Fruit fly (Drosophila melanogaster) whole organism, wandering third instar larva: Measurements from ENCODE around the gene CG3301.
A peak's percentile ranks its signal among the peaks of the same experiment; 100 is the strongest.

Experiments
- Abd-B ChIP-seq: fragments of >200 bp; optimal IDR thresholded peaks from 2 replicates; lab custom pipeline; 2017; ENCODE audit warnings: missing biosample characterization, missing genetic modification characterization
- CG32264 ChIP-seq: fragments of 200-800 bp; sonication (Bioruptor generic); optimal IDR thresholded peaks from 2 replicates; lab custom pipeline; 2016; ENCODE audit warnings: missing biosample characterization, missing genetic modification characterization
- CG9705 ChIP-seq: fragments of 200-800 bp; sonication (Bioruptor generic); optimal IDR thresholded peaks from 2 replicates; lab custom pipeline; 2018; ENCODE audit warnings: missing biosample characterization, mild to moderate bottlenecking, missing genetic modification characterization
- CrebA ChIP-seq: fragments of 200-800 bp; sonication (Bioruptor generic); optimal IDR thresholded peaks from 2 replicates; lab custom pipeline; 2016; ENCODE audit warnings: missing biosample characterization, mild to moderate bottlenecking, missing genetic modification characterization, borderline replicate concordance
- Dfd ChIP-seq: fragments of >200 bp; optimal IDR thresholded peaks from 2 replicates; lab custom pipeline; 2017; ENCODE audit warnings: missing biosample characterization, missing genetic modification characterization
- Dif ChIP-seq: fragments of 200-275, 200-300 bp; sonication (Bioruptor generic); optimal IDR thresholded peaks from 2 replicates; lab custom pipeline; 2018; ENCODE audit warnings: missing biosample characterization, missing genetic modification characterization; ENCODE audit not compliant: partially characterized antibody
- GATAd ChIP-seq: sonication (Bioruptor generic); optimal IDR thresholded peaks from 2 replicates; lab custom pipeline; 2016; ENCODE audit warnings: missing biosample characterization, missing genetic modification characterization
- HLH106 ChIP-seq: fragments of 200-800 bp; optimal IDR thresholded peaks from 3 replicates; lab custom pipeline; 2019; ENCODE audit warnings: missing biosample characterization, mild to moderate bottlenecking, missing genetic modification characterization, moderate library complexity
- Hnf4 ChIP-seq: fragments of 200-800 bp; sonication (Bioruptor generic); optimal IDR thresholded peaks from 2 replicates; lab custom pipeline; 2016; ENCODE audit warnings: missing biosample characterization, mild to moderate bottlenecking, missing genetic modification characterization
- Hr78 ChIP-seq: fragments of >200 bp; optimal IDR thresholded peaks from 2 replicates; lab custom pipeline; 2017; ENCODE audit warnings: missing biosample characterization, missing genetic modification characterization
- Hr83 ChIP-seq: fragments of 200-300 bp; sonication (Bioruptor generic); optimal IDR thresholded peaks from 2 replicates; lab custom pipeline; 2016; ENCODE audit warnings: missing biosample characterization, mild to moderate bottlenecking, missing genetic modification characterization, moderate library complexity; ENCODE audit not compliant: poor library complexity, severe bottlenecking
- Jra ChIP-seq: sonication (Bioruptor generic); optimal IDR thresholded peaks from 2 replicates; lab custom pipeline; 2016; ENCODE audit warnings: missing biosample characterization, missing genetic modification characterization
- Mio ChIP-seq: sonication (Bioruptor generic); optimal IDR thresholded peaks from 2 replicates; lab custom pipeline; 2016; ENCODE audit warnings: missing biosample characterization, missing genetic modification characterization
- Myc ChIP-seq: fragments of >200 bp; optimal IDR thresholded peaks from 2 replicates; lab custom pipeline; 2017
- N ChIP-seq: fragments of >200 bp; optimal IDR thresholded peaks from 2 replicates; lab custom pipeline; 2018; ENCODE audit warnings: missing biosample characterization, missing external identifiers, missing genetic modification characterization
- OdsH ChIP-seq: fragments of 200-800 bp; sonication (Bioruptor generic); optimal IDR thresholded peaks from 2 replicates; lab custom pipeline; 2016; ENCODE audit warnings: missing biosample characterization, mild to moderate bottlenecking, missing genetic modification characterization
- Rel ChIP-seq, 2 experiments: fragments of 200-800 bp; sonication (Bioruptor generic) in 1 of 2; optimal IDR thresholded peaks; 2 replicates in 1 of 2; 3 replicates in 1 of 2; lab custom pipeline; 2016 to 2019; ENCODE audit warnings: mild to moderate bottlenecking in 2 of 2, missing biosample characterization in 2 of 2, missing genetic modification characterization in 2 of 2, moderate library complexity in 1 of 2
- Sp1 ChIP-seq: fragments of 200-800 bp; sonication (Bioruptor generic); optimal IDR thresholded peaks from 3 replicates; lab custom pipeline; 2019; ENCODE audit warnings: missing biosample characterization, mild to moderate bottlenecking, missing genetic modification characterization, moderate library complexity
- Vsx2 ChIP-seq: fragments of 200-300, 225-300 bp; sonication (Bioruptor generic); optimal IDR thresholded peaks from 2 replicates; lab custom pipeline; 2018; ENCODE audit warnings: missing biosample characterization, missing genetic modification characterization; ENCODE audit not compliant: partially characterized antibody
- br ChIP-seq: fragments of 200-800 bp; sonication (Bioruptor generic); optimal IDR thresholded peaks from 2 replicates; lab custom pipeline; 2016; ENCODE audit warnings: missing biosample characterization, missing genetic modification characterization
- brk ChIP-seq: fragments of 200-800 bp; sonication (Bioruptor generic); optimal IDR thresholded peaks from 2 replicates; lab custom pipeline; 2016; ENCODE audit warnings: missing biosample characterization, mild to moderate bottlenecking, missing genetic modification characterization
- dl ChIP-seq, 2 experiments: fragments of 175-275, 200-275 bp in 1 of 2; fragments of 200-275 bp in 1 of 2; sonication (Bioruptor generic); optimal IDR thresholded peaks; lab custom pipeline; 2018; ENCODE audit warnings: mild to moderate bottlenecking in 2 of 2, missing biosample characterization in 2 of 2, missing genetic modification characterization in 2 of 2, moderate library complexity in 2 of 2; ENCODE audit not compliant: partially characterized antibody in 2 of 2, insufficient read depth in 1 of 2
- dmrt93B ChIP-seq: fragments of 200-800 bp; sonication (Bioruptor generic); optimal IDR thresholded peaks from 2 replicates; lab custom pipeline; 2018; ENCODE audit warnings: missing biosample characterization, mild to moderate bottlenecking, missing genetic modification characterization
- dsf ChIP-seq: sonication (Bioruptor generic); optimal IDR thresholded peaks from 2 replicates; lab custom pipeline; 2016; ENCODE audit warnings: missing biosample characterization, missing genetic modification characterization, borderline replicate concordance
- ey ChIP-seq: fragments of 200-800 bp; sonication (Bioruptor generic); optimal IDR thresholded peaks from 2 replicates; lab custom pipeline; 2016; ENCODE audit warnings: missing biosample characterization, missing genetic modification characterization
- foxo ChIP-seq, 2 experiments: fragments of 200-800 bp; sonication (Bioruptor generic); optimal IDR thresholded peaks; 2 replicates in 1 of 2; 3 replicates in 1 of 2; lab custom pipeline; 2016 to 2017; ENCODE audit warnings: missing biosample characterization in 2 of 2, missing genetic modification characterization in 2 of 2
- fru ChIP-seq: fragments of 200-800 bp; sonication (Bioruptor generic); optimal IDR thresholded peaks from 3 replicates; lab custom pipeline; 2016; ENCODE audit warnings: missing biosample characterization, mild to moderate bottlenecking, missing genetic modification characterization
- h ChIP-seq: fragments of 200-800 bp; sonication (Bioruptor generic); optimal IDR thresholded peaks from 3 replicates; lab custom pipeline; 2016; ENCODE audit warnings: missing biosample characterization, mild to moderate bottlenecking, missing genetic modification characterization
- jim ChIP-seq: fragments of 175-275, 200-325 bp; sonication (Bioruptor generic); optimal IDR thresholded peaks from 2 replicates; lab custom pipeline; 2016; ENCODE audit warnings: missing biosample characterization, mild to moderate bottlenecking, missing genetic modification characterization
- lola ChIP-seq: fragments of >200 bp; optimal IDR thresholded peaks from 2 replicates; lab custom pipeline; 2017; ENCODE audit warnings: missing biosample characterization, missing genetic modification characterization
- pan ChIP-seq: fragments of >200 bp; optimal IDR thresholded peaks from 2 replicates; lab custom pipeline; 2017
- rgr ChIP-seq: fragments of 200-800 bp; sonication (Bioruptor generic); optimal IDR thresholded peaks from 3 replicates; lab custom pipeline; 2016; ENCODE audit warnings: missing biosample characterization, mild to moderate bottlenecking, missing genetic modification characterization
- sage ChIP-seq: fragments of 200-800 bp; sonication (Bioruptor generic); optimal IDR thresholded peaks from 2 replicates; lab custom pipeline; 2016; ENCODE audit warnings: missing biosample characterization, mild to moderate bottlenecking, missing genetic modification characterization
- sv ChIP-seq: fragments of 200-800 bp; sonication (Bioruptor generic); optimal IDR thresholded peaks from 3 replicates; lab custom pipeline; 2016; ENCODE audit warnings: missing biosample characterization, missing genetic modification characterization
- tai ChIP-seq: sonication (Bioruptor generic); optimal IDR thresholded peaks from 2 replicates; lab custom pipeline; 2016; ENCODE audit warnings: missing biosample characterization, missing genetic modification characterization
- usp ChIP-seq: fragments of >200 bp; optimal IDR thresholded peaks from 2 replicates; lab custom pipeline; 2017; ENCODE audit warnings: missing biosample characterization, missing genetic modification characterization
- woc ChIP-seq: sonication (Bioruptor generic); optimal IDR thresholded peaks from 2 replicates; lab custom pipeline; 2016; ENCODE audit warnings: missing biosample characterization, mild to moderate bottlenecking, missing genetic modification characterization

The CG3301 gene

dm6 chr3R:21270609-21271143, 5.4 kb downstream of the CG3301 start:
- TF ChIP-seq sage (GFP tag; lab: Kevin White, UChicago) (no peak), usp (no peak), Jra (GFP tag; lab: Kevin White, UChicago) (no peak), tai (GFP tag; lab: Kevin White, UChicago) (no peak), rgr (GFP tag; lab: Kevin White, UChicago) (no peak), OdsH (GFP tag; lab: Kevin White, UChicago) (no peak), h (GFP tag; lab: Kevin White, UChicago) (no peak), fru (GFP tag; lab: Kevin White, UChicago) (no peak), CrebA (GFP tag; lab: Kevin White, UChicago) (no peak), woc (GFP tag; lab: Kevin White, UChicago) (no peak)

dm6 chr3R:21269923-21270322, 6.1 kb downstream of the CG3301 start, which contains the start of the genes AP-2sigma and Idi:
TSS of gene AP-2sigma (minus strand) at chr3R:21270075.
TSS of gene Idi (plus strand) at chr3R:21270126.
- TF ChIP-seq Hr83 (GFP tag; lab: Kevin White, UChicago) (peak; percentile 37), fru (GFP tag; lab: Kevin White, UChicago) (no peak), Rel (GFP tag; optimal IDR thresholded peaks at IDR 0.05; lab: Kevin White, UChicago) (no peak), Rel (tag; optimal IDR thresholded peaks at IDR 0.05; lab: Kevin White, UChicago) (peak; percentile 48), lola (GFP tag; lab: Kevin White, UChicago) (no peak), Hr78 (GFP tag; lab: Kevin White, UChicago) (no peak), foxo (GFP tag; optimal IDR thresholded peaks at IDR 0.05; lab: Kevin White, UChicago) (peak in 1 of 2 experiments; percentile 58), ey (GFP tag; lab: Kevin White, UChicago) (no peak), pan (lab: Kevin White, UChicago) (no peak), woc (GFP tag; lab: Kevin White, UChicago) (no peak), Dif (GFP tag; lab: Kevin White, UChicago) (peak; percentile 8), N (no peak), brk (GFP tag; lab: Kevin White, UChicago) (no peak), CrebA (GFP tag; lab: Kevin White, UChicago) (no peak), CG9705 (GFP tag; lab: Kevin White, UChicago) (no peak), Dfd (GFP tag; lab: Kevin White, UChicago) (no peak), jim (GFP tag; lab: Kevin White, UChicago) (no peak), Sp1 (GFP tag; lab: Kevin White, UChicago) (peak; percentile 30), br (GFP tag; lab: Kevin White, UChicago) (peak; percentile 23), Myc (no peak), CG32264 (GFP tag; lab: Kevin White, UChicago) (no peak), h (GFP tag; lab: Kevin White, UChicago) (peak; percentile 47), HLH106 (peak; percentile 32), GATAd (GFP tag; lab: Kevin White, UChicago) (no peak), Vsx2 (no peak), dsf (GFP tag; lab: Kevin White, UChicago) (no peak), OdsH (GFP tag; lab: Kevin White, UChicago) (peak; percentile 4), sv (GFP tag; lab: Kevin White, UChicago) (no peak), Hnf4 (GFP tag; lab: Kevin White, UChicago) (peak; percentile 15), dl (GFP tag; optimal IDR thresholded peaks at IDR 0.05; lab: Kevin White, UChicago; ENCODE audit: insufficient read depth in 1 of 2, partially characterized antibody in 2 of 2) (no peak), rgr (GFP tag; lab: Kevin White, UChicago) (peak; percentile 57), tai (GFP tag; lab: Kevin White, UChicago) (no peak)
- TF ChIP-seq, all 38 proteins: peak for 11

dm6 chr3R:21268873-21269272, 7.2 kb downstream of the CG3301 start, which contains the start of gene Rab1:
TSS of gene Rab1 (minus strand) at chr3R:21269060.
- peak; percentile 61 for TF ChIP-seq br (GFP tag; lab: Kevin White, UChicago)
- no peak for TF ChIP-seq Mio (GFP tag; lab: Kevin White, UChicago)
- TF ChIP-seq Sp1 (GFP tag; lab: Kevin White, UChicago), result peak; percentile 53
- peak; percentile 11 for TF ChIP-seq Myc
- TF ChIP-seq Abd-B (GFP tag; lab: Kevin White, UChicago), result no peak
- peak; percentile 51 for TF ChIP-seq OdsH (GFP tag; lab: Kevin White, UChicago)
- TF ChIP-seq brk (GFP tag; lab: Kevin White, UChicago), result no peak
- TF ChIP-seq dmrt93B (GFP tag; lab: Kevin White, UChicago), result no peak
- no peak for TF ChIP-seq dl (GFP tag; optimal IDR thresholded peaks at IDR 0.05; lab: Kevin White, UChicago; ENCODE audit: insufficient read depth in 1 of 2, partially characterized antibody in 2 of 2)
- no peak for TF ChIP-seq tai (GFP tag; lab: Kevin White, UChicago)
- TF ChIP-seq sv (GFP tag; lab: Kevin White, UChicago), result no peak
- peak; percentile 81 for TF ChIP-seq rgr (GFP tag; lab: Kevin White, UChicago)
- TF ChIP-seq Jra (GFP tag; lab: Kevin White, UChicago), result peak; percentile 74
- no peak for TF ChIP-seq pan (lab: Kevin White, UChicago)
- TF ChIP-seq fru (GFP tag; lab: Kevin White, UChicago), result peak; percentile 53
- TF ChIP-seq Vsx2, result no peak
- no peak for TF ChIP-seq CG9705 (GFP tag; lab: Kevin White, UChicago)
- no peak for TF ChIP-seq GATAd (GFP tag; lab: Kevin White, UChicago)
- peak; percentile 49 for TF ChIP-seq HLH106
- peak; percentile 7 for TF ChIP-seq CG32264 (GFP tag; lab: Kevin White, UChicago)
- no peak for TF ChIP-seq sage (GFP tag; lab: Kevin White, UChicago)
- peak; percentile 52 for TF ChIP-seq woc (GFP tag; lab: Kevin White, UChicago)
- no peak for TF ChIP-seq Rel (GFP tag; optimal IDR thresholded peaks at IDR 0.05; lab: Kevin White, UChicago)
- peak; percentile 69 for TF ChIP-seq Rel (tag; optimal IDR thresholded peaks at IDR 0.05; lab: Kevin White, UChicago)
- no peak for TF ChIP-seq lola (GFP tag; lab: Kevin White, UChicago)
- TF ChIP-seq CrebA (GFP tag; lab: Kevin White, UChicago), result no peak
- TF ChIP-seq ey (GFP tag; lab: Kevin White, UChicago), result peak; percentile 42
- TF ChIP-seq Dif (GFP tag; lab: Kevin White, UChicago), result peak; percentile 13
- TF ChIP-seq Dfd (GFP tag; lab: Kevin White, UChicago), result no peak
- no peak for TF ChIP-seq usp
- TF ChIP-seq dsf (GFP tag; lab: Kevin White, UChicago), result no peak
- no peak for TF ChIP-seq jim (GFP tag; lab: Kevin White, UChicago)
- peak; percentile 75 for TF ChIP-seq Hnf4 (GFP tag; lab: Kevin White, UChicago)
- peak in 1 of 2 experiments; percentile 61 for TF ChIP-seq foxo (GFP tag; optimal IDR thresholded peaks at IDR 0.05; lab: Kevin White, UChicago)
- TF ChIP-seq Hr78 (GFP tag; lab: Kevin White, UChicago), result no peak
